Worm (Caenorhabditis elegans): ENCODE measurements around the gene C17C3.6.

ce11 chrII:5511417-5512353, 38.2 kb upstream of the C17C3.6 start:
- TF ChIP-seq ama-1 (optimal IDR thresholded peaks at IDR 0.05) (no peak), flt-1 (GFP tag; IDR thresholded peaks at IDR 0.05) (no peak), ets-7 (tag; optimal IDR thresholded peaks at IDR 0.05) (no peak), tbx-37 (GFP tag; conservative IDR thresholded peaks at IDR 0.05) (no peak), tra-4 (tag; optimal IDR thresholded peaks at IDR 0.05) (no peak), aly-1 (tag; optimal IDR thresholded peaks at IDR 0.05) (no peak), ceh-36 (tag; optimal IDR thresholded peaks at IDR 0.05) (no peak)

All from whole organism, early embryonic.